Worm (Caenorhabditis elegans) whole organism, mixed stage, embryonic: ENCODE measurements around the gene Y116A8C.468.

Experiments used
- M03D4.4 ChIP-seq: sonication (generic microtip); optimal IDR thresholded peaks from 2 replicates; lab custom pipeline; 2017; ENCODE audit warnings: mild to moderate bottlenecking, missing genetic modification characterization, missing compliant biosample characterization
- bed-3 ChIP-seq: fragments of 200-800 bp; sonication (Bioruptor generic); optimal IDR thresholded peaks from 3 replicates; lab custom pipeline; 2018; ENCODE audit warnings: mild to moderate bottlenecking, missing genetic modification characterization, moderate library complexity, missing compliant biosample characterization
- blmp-1 ChIP-seq: fragments of 150-350 bp; optimal IDR thresholded peaks from 2 replicates; lab custom pipeline; 2014; ENCODE audit warnings: missing biosample characterization, missing genetic modification characterization
- ceh-39 ChIP-seq: fragments of 150-350 bp; optimal IDR thresholded peaks from 2 replicates; lab custom pipeline; 2014; ENCODE audit warnings: missing biosample characterization, missing genetic modification characterization
- ceh-43 ChIP-seq: fragments of 200-800 bp; sonication (Bioruptor generic); optimal IDR thresholded peaks from 2 replicates; lab custom pipeline; 2018; ENCODE audit warnings: mild to moderate bottlenecking, missing genetic modification characterization, moderate library complexity, missing compliant biosample characterization
- ceh-83 ChIP-seq: fragments of 200-800 bp; sonication (Bioruptor generic); optimal IDR thresholded peaks from 2 replicates; lab custom pipeline; 2018; ENCODE audit warnings: mild to moderate bottlenecking, missing genetic modification characterization, missing compliant biosample characterization
- ces-1 ChIP-seq: fragments of 150-350 bp; optimal IDR thresholded peaks from 2 replicates; lab custom pipeline; 2014; ENCODE audit warnings: missing biosample characterization, missing genetic modification reagents, missing genetic modification characterization
- cnd-1 ChIP-seq: fragments of 200-800 bp; sonication (Bioruptor generic); optimal IDR thresholded peaks from 2 replicates; lab custom pipeline; 2018; ENCODE audit warnings: mild to moderate bottlenecking, missing genetic modification characterization, missing compliant biosample characterization
- drap-1 ChIP-seq: fragments of 200-800 bp; sonication (Bioruptor generic); optimal IDR thresholded peaks from 3 replicates; lab custom pipeline; 2018; ENCODE audit warnings: mild to moderate bottlenecking, missing genetic modification characterization, missing compliant biosample characterization
- elt-1 ChIP-seq: sonication (generic microtip); optimal IDR thresholded peaks from 2 replicates; lab custom pipeline; 2017; ENCODE audit warnings: missing genetic modification characterization, mild to moderate bottlenecking, missing compliant biosample characterization, antibody characterized with exemption, moderate library complexity, borderline replicate concordance; ENCODE audit not compliant: insufficient read depth
- elt-3 ChIP-seq: fragments of 150-350 bp; optimal IDR thresholded peaks from 2 replicates; lab custom pipeline; 2014; ENCODE audit warnings: missing biosample characterization, missing genetic modification characterization
- ham-2 ChIP-seq: fragments of 200-800 bp; sonication (Bioruptor generic); optimal IDR thresholded peaks from 2 replicates; lab custom pipeline; 2018; ENCODE audit warnings: mild to moderate bottlenecking, missing genetic modification characterization, missing compliant biosample characterization
- hlh-1 ChIP-seq: fragments of 150-350 bp; optimal IDR thresholded peaks from 2 replicates; lab custom pipeline; 2014; ENCODE audit warnings: missing biosample characterization, missing genetic modification reagents, missing genetic modification characterization
- lin-13 ChIP-seq: fragments of 150-350 bp; optimal IDR thresholded peaks from 2 replicates; lab custom pipeline; 2014; ENCODE audit warnings: missing biosample characterization, missing genetic modification characterization
- lin-32 ChIP-seq: fragments of 200-800 bp; sonication (Bioruptor generic); optimal IDR thresholded peaks from 2 replicates; lab custom pipeline; 2018; ENCODE audit warnings: mild to moderate bottlenecking, missing genetic modification characterization, missing compliant biosample characterization
- lsy-2 ChIP-seq: fragments of 150-350 bp; optimal IDR thresholded peaks from 2 replicates; lab custom pipeline; 2014; ENCODE audit warnings: missing biosample characterization, missing genetic modification characterization
- mab-5 ChIP-seq: fragments of 150-350 bp; optimal IDR thresholded peaks from 2 replicates; lab custom pipeline; 2014; ENCODE audit warnings: missing biosample characterization, missing genetic modification characterization
- mep-1 ChIP-seq: fragments of 150-350 bp; optimal IDR thresholded peaks from 2 replicates; lab custom pipeline; 2017; ENCODE audit warnings: missing biosample characterization, missing genetic modification reagents, missing genetic modification characterization, inconsistent platforms
- mls-2 ChIP-seq: sonication (generic microtip); optimal IDR thresholded peaks from 2 replicates; lab custom pipeline; 2016; ENCODE audit warnings: mild to moderate bottlenecking, missing genetic modification characterization, moderate library complexity, missing compliant biosample characterization
- nhr-12 ChIP-seq: fragments of 150-350 bp; optimal IDR thresholded peaks from 2 replicates; lab custom pipeline; 2014; ENCODE audit warnings: missing biosample characterization, missing genetic modification characterization
- nhr-2 ChIP-seq: fragments of 150-350 bp; optimal IDR thresholded peaks from 2 replicates; lab custom pipeline; 2014; ENCODE audit warnings: missing biosample characterization, missing genetic modification characterization
- nhr-237 ChIP-seq: fragments of 150-350 bp; optimal IDR thresholded peaks from 2 replicates; lab custom pipeline; 2014; ENCODE audit warnings: missing biosample characterization, missing genetic modification characterization
- nhr-28 ChIP-seq: fragments of 150-350 bp; optimal IDR thresholded peaks from 2 replicates; lab custom pipeline; 2014; ENCODE audit warnings: missing biosample characterization, missing genetic modification characterization
- pha-4 ChIP-seq: fragments of 150-350 bp; optimal IDR thresholded peaks from 2 replicates; lab custom pipeline; 2018; ENCODE audit warnings: missing biosample characterization, missing genetic modification reagents, missing genetic modification characterization
- sem-2 ChIP-seq: fragments of 200-800 bp; sonication (Bioruptor generic); optimal IDR thresholded peaks from 2 replicates; lab custom pipeline; 2018; ENCODE audit warnings: mild to moderate bottlenecking, missing genetic modification characterization, missing compliant biosample characterization
- snpc-4 ChIP-seq: fragments of 150-350 bp; optimal IDR thresholded peaks from 2 replicates; lab custom pipeline; 2014; ENCODE audit warnings: missing biosample characterization, missing genetic modification characterization
- sptf-1 ChIP-seq: sonication (generic microtip); optimal IDR thresholded peaks from 2 replicates; lab custom pipeline; 2017; ENCODE audit warnings: mild to moderate bottlenecking, missing genetic modification characterization, moderate library complexity, missing compliant biosample characterization
- unc-120 ChIP-seq: sonication (generic microtip); optimal IDR thresholded peaks from 2 replicates; lab custom pipeline; 2017; ENCODE audit warnings: missing genetic modification characterization, missing compliant biosample characterization; ENCODE audit not compliant: poor library complexity, severe bottlenecking
- unc-39 ChIP-seq: fragments of 150-350 bp; optimal IDR thresholded peaks from 2 replicates; lab custom pipeline; 2014; ENCODE audit warnings: missing biosample characterization, missing genetic modification characterization
- zip-8 ChIP-seq: fragments of 150-350 bp; optimal IDR thresholded peaks from 2 replicates; lab custom pipeline; 2014; ENCODE audit warnings: missing biosample characterization, missing genetic modification characterization
- ztf-11 ChIP-seq: fragments of 150-350 bp; optimal IDR thresholded peaks from 2 replicates; lab custom pipeline; 2014; ENCODE audit warnings: missing biosample characterization, missing genetic modification characterization

The Y116A8C.468 gene

ce11 chrIV:16925363-16925863 lies 7.2 kb downstream of the Y116A8C.468 start:
- TF ChIP-seq snpc-4 (tag; lab: Kevin White, UChicago) (no peak), zip-8 (tag; lab: Kevin White, UChicago) (no peak), nhr-237 (tag; lab: Kevin White, UChicago) (no peak), mab-5 (tag; lab: Kevin White, UChicago) (no peak), lsy-2 (tag; lab: Kevin White, UChicago) (no peak), ceh-39 (tag; lab: Kevin White, UChicago) (no peak), elt-1 (no peak), ztf-11 (tag; lab: Kevin White, UChicago) (no peak), sem-2 (no peak)

- TF ChIP-seq ham-2 (GFP tag; lab: Kevin White, UChicago), result no peak
- no peak for TF ChIP-seq M03D4.4 (tag; lab: Kevin White, UChicago)
- TF ChIP-seq elt-3 (tag; lab: Kevin White, UChicago), result no peak
- TF ChIP-seq unc-120 (tag; lab: Kevin White, UChicago), result no peak
- TF ChIP-seq unc-39 (tag; lab: Kevin White, UChicago), result no peak
- TF ChIP-seq sem-2, result no peak
- no peak for TF ChIP-seq ces-1 (GFP tag; lab: Kevin White, UChicago)
- no peak for TF ChIP-seq zip-8 (tag; lab: Kevin White, UChicago)
- TF ChIP-seq elt-1, result no peak
- TF ChIP-seq lin-13 (tag; lab: Kevin White, UChicago), result no peak
- no peak for TF ChIP-seq lin-32 (GFP tag; lab: Kevin White, UChicago)
- no peak for TF ChIP-seq hlh-1 (tag; lab: Kevin White, UChicago)
Measured at ce11 chrIV:16926558-16926957, 8.4 kb downstream of the Y116A8C.468 start.

- TF ChIP-seq lin-32 (GFP tag; lab: Kevin White, UChicago) (no peak), M03D4.4 (tag; lab: Kevin White, UChicago) (no peak), nhr-28 (no peak), sem-2 (no peak), lin-13 (tag; lab: Kevin White, UChicago) (no peak), ceh-43 (GFP tag; lab: Kevin White, UChicago) (no peak), ztf-11 (tag; lab: Kevin White, UChicago) (no peak), snpc-4 (tag; lab: Kevin White, UChicago) (no peak), ham-2 (GFP tag; lab: Kevin White, UChicago) (no peak), unc-39 (tag; lab: Kevin White, UChicago) (no peak), hlh-1 (tag; lab: Kevin White, UChicago) (no peak), mep-1 (tag; lab: Kevin White, UChicago) (no peak), sptf-1 (tag; lab: Kevin White, UChicago) (no peak), pha-4 (tag; lab: Kevin White, UChicago) (no peak), nhr-12 (tag; lab: Kevin White, UChicago) (no peak)
- TF ChIP-seq, all 35 proteins: peak for 0
Measured at ce11 chrIV:16931077-16931476, 12.9 kb downstream of the Y116A8C.468 start, which contains the start of gene Y116A8C.49. Y116A8C.49 (minus strand) TSS chrIV:16931177.

- no peak for TF ChIP-seq mep-1 (tag; lab: Kevin White, UChicago)
- no peak for TF ChIP-seq ceh-83
- no peak for TF ChIP-seq nhr-237 (tag; lab: Kevin White, UChicago)
- TF ChIP-seq drap-1, result no peak
- TF ChIP-seq sem-2, result no peak
- no peak for TF ChIP-seq mab-5 (tag; lab: Kevin White, UChicago)
- TF ChIP-seq mls-2 (tag; lab: Kevin White, UChicago), result no peak
- TF ChIP-seq bed-3 (GFP tag; lab: Kevin White, UChicago), result no peak
- TF ChIP-seq ztf-11 (tag; lab: Kevin White, UChicago), result no peak
- TF ChIP-seq ces-1 (GFP tag; lab: Kevin White, UChicago), result no peak
- no peak for TF ChIP-seq unc-120 (tag; lab: Kevin White, UChicago)
- TF ChIP-seq blmp-1 (tag; lab: Kevin White, UChicago), result no peak
- no peak for TF ChIP-seq elt-1
- no peak for TF ChIP-seq elt-3 (tag; lab: Kevin White, UChicago)
- TF ChIP-seq unc-39 (tag; lab: Kevin White, UChicago), result no peak
- TF ChIP-seq zip-8 (tag; lab: Kevin White, UChicago), result no peak
Measured at ce11 chrIV:16936053-16936452, 17.9 kb downstream of the Y116A8C.468 start.

- TF ChIP-seq mls-2 (tag; lab: Kevin White, UChicago) (no peak), blmp-1 (tag; lab: Kevin White, UChicago) (no peak), unc-39 (tag; lab: Kevin White, UChicago) (no peak), snpc-4 (tag; lab: Kevin White, UChicago) (no peak), mab-5 (tag; lab: Kevin White, UChicago) (no peak), cnd-1 (tag; lab: Kevin White, UChicago) (no peak), ceh-39 (tag; lab: Kevin White, UChicago) (no peak), lin-32 (GFP tag; lab: Kevin White, UChicago) (no peak), nhr-12 (tag; lab: Kevin White, UChicago) (no peak), nhr-2 (tag; lab: Kevin White, UChicago) (no peak), unc-120 (tag; lab: Kevin White, UChicago) (no peak), nhr-237 (tag; lab: Kevin White, UChicago) (no peak), lsy-2 (tag; lab: Kevin White, UChicago) (no peak), elt-3 (tag; lab: Kevin White, UChicago) (no peak), hlh-1 (tag; lab: Kevin White, UChicago) (no peak), mep-1 (tag; lab: Kevin White, UChicago) (no peak), M03D4.4 (tag; lab: Kevin White, UChicago) (no peak), sem-2 (no peak), sptf-1 (tag; lab: Kevin White, UChicago) (no peak)
- TF ChIP-seq, all 35 proteins: peak for 0
Measured at ce11 chrIV:16939001-16939400, 20.8 kb downstream of the Y116A8C.468 start, which contains the start of gene Y116A8C.10. Y116A8C.10 (minus strand) TSS chrIV:16939101.
